Worm (Caenorhabditis elegans): Measurements from ENCODE around the gene sor-3.

- TF ChIP-seq elt-3 (tag; optimal IDR thresholded peaks at IDR 0.05) (no peak), ama-1 (optimal IDR thresholded peaks at IDR 0.05) (no peak)
Measured at ce11 chrX:390469-390868, 37.0 kb downstream of the sor-3 start, which contains the start of gene R04A9.9.
